Fruit fly (Drosophila melanogaster) whole organism, pupa: ENCODE data around the gene Prps.

Experiments
- CG10348 ChIP-seq: fragments of 200-800 bp; sonication (Bioruptor generic); IDR thresholded peaks from 2 replicates; pipeline ENCODE4 v1.3.6; 2022; ENCODE audit warnings: missing biosample characterization, missing genetic modification characterization
- CG12605 ChIP-seq: fragments of 200-800 bp; sonication (Bioruptor generic); IDR thresholded peaks from 2 replicates; pipeline ENCODE4 v1.3.6; 2022; ENCODE audit warnings: missing biosample characterization, missing genetic modification characterization
- CG13204 ChIP-seq: fragments of 200-800 bp; sonication (Bioruptor generic); optimal IDR thresholded peaks from 2 replicates; lab custom pipeline; 2018; ENCODE audit warnings: missing biosample characterization, mild to moderate bottlenecking, missing genetic modification characterization, moderate library complexity
- CG14655 ChIP-seq: fragments of 200-800 bp; sonication (Bioruptor generic); optimal IDR thresholded peaks from 3 replicates; lab custom pipeline; 2017; ENCODE audit warnings: mild to moderate bottlenecking, missing biosample characterization, missing genetic modification reagents, missing genetic modification characterization
- CG15710 ChIP-seq: fragments of 200-800 bp; sonication (Bioruptor generic); optimal IDR thresholded peaks from 2 replicates; lab custom pipeline; 2018; ENCODE audit warnings: missing biosample characterization, mild to moderate bottlenecking, missing genetic modification characterization, moderate library complexity
- CG17806 ChIP-seq: fragments of 200-800 bp; sonication (Bioruptor generic); optimal IDR thresholded peaks from 2 replicates; lab custom pipeline; 2018; ENCODE audit warnings: missing biosample characterization, mild to moderate bottlenecking, missing genetic modification characterization, moderate library complexity
- CG32121 ChIP-seq: fragments of 200-800 bp; sonication (Bioruptor generic); IDR thresholded peaks from 2 replicates; pipeline ENCODE4 v1.3.6; 2022; ENCODE audit warnings: missing biosample characterization, missing genetic modification characterization
- CG34367 ChIP-seq: fragments of 200-800 bp; sonication (Bioruptor generic); optimal IDR thresholded peaks from 2 replicates; lab custom pipeline; 2018; ENCODE audit warnings: missing biosample characterization, mild to moderate bottlenecking, missing genetic modification characterization
- CG4496 ChIP-seq: fragments of 200-800 bp; sonication (Bioruptor generic); IDR thresholded peaks from 3 replicates; pipeline ENCODE4 v1.3.6; 2022; ENCODE audit warnings: missing biosample characterization, missing genetic modification characterization
- CG8159 ChIP-seq: fragments of 200-800 bp; sonication (Bioruptor generic); optimal IDR thresholded peaks from 3 replicates; lab custom pipeline; 2018; ENCODE audit warnings: missing biosample characterization, mild to moderate bottlenecking, missing genetic modification characterization, moderate library complexity
- CG8301 ChIP-seq: fragments of 200-800 bp; sonication (Bioruptor generic); optimal IDR thresholded peaks from 2 replicates; lab custom pipeline; 2018; ENCODE audit warnings: missing biosample characterization, mild to moderate bottlenecking, missing genetic modification characterization
- CG9948 ChIP-seq: fragments of 200-800 bp; sonication (Bioruptor generic); optimal IDR thresholded peaks from 2 replicates; lab custom pipeline; 2018; ENCODE audit warnings: missing biosample characterization, mild to moderate bottlenecking, missing genetic modification characterization, moderate library complexity
- D1 ChIP-seq: fragments of 200-800 bp; sonication (Bioruptor generic); optimal IDR thresholded peaks from 2 replicates; lab custom pipeline; 2018; ENCODE audit warnings: missing biosample characterization, mild to moderate bottlenecking, missing genetic modification characterization, moderate library complexity
- EcR ChIP-seq: fragments of 200-800 bp; sonication (Bioruptor generic); optimal IDR thresholded peaks from 3 replicates; lab custom pipeline; 2019; ENCODE audit warnings: missing biosample characterization, missing genetic modification characterization, mild to moderate bottlenecking, moderate library complexity, missing genetic modification reagents
- Ets98B ChIP-seq: fragments of 200-800 bp; sonication (Bioruptor generic); IDR thresholded peaks from 2 replicates; pipeline ENCODE4 v1.3.6; 2022; ENCODE audit warnings: missing biosample characterization, missing genetic modification characterization
- Pif1A ChIP-seq: fragments of 200-800 bp; sonication (Bioruptor generic); optimal IDR thresholded peaks from 3 replicates; lab custom pipeline; 2016; ENCODE audit warnings: missing biosample characterization, missing genetic modification characterization
- Pif1B ChIP-seq: fragments of 200-800 bp; sonication (Bioruptor generic); optimal IDR thresholded peaks from 3 replicates; lab custom pipeline; 2016; ENCODE audit warnings: missing biosample characterization, missing genetic modification characterization
- Snoo ChIP-seq: fragments of 200-800 bp; sonication (Bioruptor generic); optimal IDR thresholded peaks from 3 replicates; lab custom pipeline; 2017; ENCODE audit warnings: missing biosample characterization, mild to moderate bottlenecking, missing genetic modification characterization, inconsistent platforms
- fd96Ca ChIP-seq: fragments of 200-800 bp; sonication (Bioruptor generic); IDR thresholded peaks from 3 replicates; pipeline ENCODE4 v1.3.6; 2022; ENCODE audit warnings: missing biosample characterization, missing genetic modification characterization
- gl ChIP-seq: fragments of 200-800 bp; sonication (Bioruptor generic); optimal IDR thresholded peaks from 2 replicates; lab custom pipeline; 2018; ENCODE audit warnings: missing biosample characterization, mild to moderate bottlenecking, missing genetic modification characterization
- rn ChIP-seq: fragments of 200-800 bp; sonication (Bioruptor generic); IDR thresholded peaks from 2 replicates; pipeline ENCODE4 v1.3.6; 2022; ENCODE audit warnings: missing biosample characterization, missing genetic modification characterization

Gene Prps

dm6 chr3L:9695647-9696046, 853 bp downstream of the Prps start:
- TF ChIP-seq Pif1B (GFP tag; lab: Kevin White, UChicago) (no peak), CG13204 (GFP tag; lab: Kevin White, UChicago) (no peak), CG32121 (peak; percentile 31; the same call in 1 of the 2 replicates), Snoo (tag; lab: Kevin White, UChicago) (peak; percentile 15), CG17806 (tag; lab: Kevin White, UChicago) (peak; percentile 42), CG4496 (GFP tag; lab: Robert Waterston, UW) (0 out of 3 replicates have a peak, but pooled peaks have one; percentile 30), CG14655 (GFP tag; lab: Kevin White, UChicago) (peak; percentile 5), rn (GFP tag; lab: Robert Waterston, UW) (no peak), D1 (tag; lab: Kevin White, UChicago) (peak; percentile 19), gl (tag; lab: Kevin White, UChicago) (no peak), CG9948 (tag; lab: Kevin White, UChicago) (peak; percentile 21), CG10348 (GFP tag; lab: Robert Waterston, UW) (no peak), EcR (GFP tag; lab: Kevin White, UChicago) (no peak), CG8159 (tag; lab: Kevin White, UChicago) (peak; percentile 0), CG34367 (tag; lab: Kevin White, UChicago) (peak; percentile 47), CG15710 (tag; lab: Kevin White, UChicago) (peak; percentile 36), Ets98B (GFP tag; lab: Robert Waterston, UW) (0 out of 2 replicates have a peak, but pooled peaks have one; percentile 34), fd96Ca (GFP tag; lab: Robert Waterston, UW) (no peak), CG12605 (no peak), CG8301 (peak; percentile 37), Pif1A (GFP tag; lab: Kevin White, UChicago) (no peak)

DNA sequence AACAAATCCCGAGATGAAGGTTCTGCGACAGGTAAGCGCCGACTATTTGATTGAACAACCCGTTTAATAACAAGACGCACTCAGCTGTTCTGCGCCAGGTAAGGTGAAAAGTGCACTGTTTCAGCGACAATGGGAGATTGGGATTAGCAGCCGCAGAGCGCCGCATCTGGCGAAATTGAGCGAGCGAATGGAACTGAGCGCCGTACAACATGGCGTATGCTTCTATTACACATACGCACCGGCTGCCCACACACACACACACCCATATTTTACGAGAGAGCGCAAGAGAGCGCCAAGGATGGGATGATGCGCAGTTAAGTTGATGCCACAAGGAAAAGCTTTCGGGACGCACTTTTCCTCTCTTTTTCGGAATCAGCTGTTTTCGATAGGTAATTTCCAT, 1.3 kb downstream of the Prps start:
- TF ChIP-seq CG15710 (tag; lab: Kevin White, UChicago) (no peak), CG8301 (no peak), CG8159 (tag; lab: Kevin White, UChicago) (no peak), CG12605 (no peak), fd96Ca (GFP tag; lab: Robert Waterston, UW) (no peak), Pif1A (GFP tag; lab: Kevin White, UChicago) (no peak), EcR (GFP tag; lab: Kevin White, UChicago) (no peak), CG4496 (GFP tag; lab: Robert Waterston, UW) (no peak), CG14655 (GFP tag; lab: Kevin White, UChicago) (no peak), Snoo (tag; lab: Kevin White, UChicago) (no peak), D1 (tag; lab: Kevin White, UChicago) (no peak), CG13204 (GFP tag; lab: Kevin White, UChicago) (no peak), CG17806 (tag; lab: Kevin White, UChicago) (no peak), CG32121 (no peak), gl (tag; lab: Kevin White, UChicago) (no peak)

- TF ChIP-seq CG10348 (GFP tag; lab: Robert Waterston, UW) (no peak), CG14655 (GFP tag; lab: Kevin White, UChicago) (no peak), Ets98B (GFP tag; lab: Robert Waterston, UW) (no peak), CG13204 (GFP tag; lab: Kevin White, UChicago) (no peak), EcR (GFP tag; lab: Kevin White, UChicago) (no peak), Snoo (tag; lab: Kevin White, UChicago) (no peak), Pif1A (GFP tag; lab: Kevin White, UChicago) (no peak), D1 (tag; lab: Kevin White, UChicago) (no peak), CG34367 (tag; lab: Kevin White, UChicago) (no peak), CG8301 (no peak), rn (GFP tag; lab: Robert Waterston, UW) (no peak), CG9948 (tag; lab: Kevin White, UChicago) (no peak), CG12605 (no peak), fd96Ca (GFP tag; lab: Robert Waterston, UW) (no peak), Pif1B (GFP tag; lab: Kevin White, UChicago) (no peak)
Measured at dm6 chr3L:9694867-9695236, 1.6 kb downstream of the Prps start.

DNA sequence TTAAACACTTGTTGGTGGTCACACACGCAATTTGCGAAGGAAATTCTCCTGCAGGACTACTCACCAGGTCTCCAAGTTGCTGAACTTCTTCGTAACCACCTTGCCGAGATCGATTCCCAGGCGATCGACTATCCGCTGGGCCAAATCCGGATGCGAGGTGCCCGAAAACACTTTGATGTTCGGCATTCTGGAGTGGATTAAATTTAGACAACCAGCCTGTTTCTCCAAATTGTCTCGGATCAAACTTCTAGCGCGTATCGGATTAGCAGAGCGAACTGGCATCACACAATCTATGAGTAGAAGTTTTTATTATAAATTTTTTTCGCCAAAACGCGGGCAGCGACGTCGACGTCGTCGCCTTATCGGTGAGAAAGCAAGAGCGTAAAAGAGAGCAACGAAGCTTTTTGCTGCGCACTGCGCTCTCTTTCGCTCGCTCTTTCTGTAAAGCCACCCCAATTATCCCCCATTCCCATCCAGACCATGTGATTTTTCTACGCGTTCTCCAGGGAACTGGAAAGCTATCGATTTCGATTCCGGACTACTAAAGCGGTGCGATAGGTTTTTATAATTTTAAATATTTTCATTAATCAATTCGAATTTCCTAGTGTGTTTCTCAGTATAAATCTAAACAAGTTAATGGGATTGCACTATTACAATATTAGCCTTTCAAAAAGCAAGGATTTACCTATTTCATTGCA, 2.2 kb downstream of the Prps start:
- TF ChIP-seq CG12605 (peak; percentile 40; the same call in 1 of the 2 replicates), EcR (GFP tag; lab: Kevin White, UChicago) (no peak), CG9948 (tag; lab: Kevin White, UChicago) (no peak), CG4496 (GFP tag; lab: Robert Waterston, UW) (peak; percentile 48; the same call in 1 of the 3 replicates), Ets98B (GFP tag; lab: Robert Waterston, UW) (peak; percentile 27; the same call in 1 of the 2 replicates), rn (GFP tag; lab: Robert Waterston, UW) (no peak), Snoo (tag; lab: Kevin White, UChicago) (no peak)

dm6 chr3L:9693552-9694133, 2.9 kb downstream of the Prps start:
- TF ChIP-seq CG13204 (GFP tag; lab: Kevin White, UChicago) = no peak
- TF ChIP-seq Pif1B (GFP tag; lab: Kevin White, UChicago) = no peak
- TF ChIP-seq Pif1A (GFP tag; lab: Kevin White, UChicago) = no peak
- peak; percentile 27; the same call in 1 of the 2 replicates for TF ChIP-seq CG32121
- no peak for TF ChIP-seq gl (tag; lab: Kevin White, UChicago)
- no peak for TF ChIP-seq CG14655 (GFP tag; lab: Kevin White, UChicago)
- TF ChIP-seq CG4496 (GFP tag; lab: Robert Waterston, UW) = peak; percentile 63; the same call in 1 of the 3 replicates
